Fruit fly (Drosophila melanogaster) Kc167 (cell line): ENCODE data around the gene Fad2.

Source experiments
- Myc ChIP-seq: fragments of >200 bp; optimal IDR thresholded peaks from 2 replicates; lab custom pipeline; 2017; ENCODE audit warnings: missing external identifiers
- h ChIP-seq: fragments of >200 bp; optimal IDR thresholded peaks from 3 replicates; lab custom pipeline; 2018; ENCODE audit warnings: missing external identifiers
- insv ChIP-seq: fragments of >200 bp; optimal IDR thresholded peaks from 3 replicates; lab custom pipeline; 2018; ENCODE audit warnings: missing external identifiers
- psq ChIP-seq: fragments of >200 bp; optimal IDR thresholded peaks from 2 replicates; lab custom pipeline; 2017; ENCODE audit warnings: missing external identifiers

dm6 chr3L:11061200-11061599, 37.9 kb downstream of the Fad2 start, which contains the start of the genes CG6321 and Blos2:
- TF ChIP-seq psq (no peak), Myc (lab: Kevin White, UChicago) (no peak), insv (lab: Kevin White, UChicago) (no peak), h (no peak)
